Worm (Caenorhabditis elegans): ENCODE results near the gene nlp-28.

DNA sequence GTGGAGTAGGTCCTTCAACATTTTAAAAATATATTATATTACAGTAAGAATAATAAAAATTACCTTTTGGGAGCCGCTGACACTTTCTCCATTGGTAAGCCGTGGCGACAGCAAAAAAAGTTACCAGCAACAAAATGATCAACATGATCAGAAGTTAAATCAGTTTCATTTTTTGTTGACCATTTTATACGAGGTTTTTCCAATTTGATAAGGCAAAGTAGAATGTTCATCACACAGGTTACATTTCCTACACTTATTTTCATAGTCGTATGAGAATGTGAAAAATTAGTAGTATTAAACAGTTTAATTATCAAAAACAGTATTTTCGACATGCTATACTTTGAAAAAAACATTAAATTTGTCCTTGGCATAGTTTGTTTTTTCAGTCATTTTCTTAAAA, 14.9 kb upstream of the nlp-28 start, which contains the start of gene cyp-34A10:
- TF ChIP-seq ztf-4 (tag; optimal IDR thresholded peaks at IDR 0.05), result no peak
- TF ChIP-seq mdl-1 (tag; optimal IDR thresholded peaks at IDR 0.05), result no peak
